Fruit fly (Drosophila melanogaster) whole organism, larva: ENCODE results near the gene ppk21.

Source experiments
- noc ChIP-seq: fragments of 200-800 bp; sonication (Bioruptor generic); optimal IDR thresholded peaks from 3 replicates; lab custom pipeline; 2019; ENCODE audit warnings: missing biosample characterization, mild to moderate bottlenecking, missing genetic modification characterization, moderate library complexity

Gene ppk21

dm6 chr3R:29689211-29689610 lies 24.6 kb downstream of the ppk21 start, which contains the start of gene Obp99c:
Gene Obp99c (minus strand): TSS chr3R:29689311.
- no peak for TF ChIP-seq noc (tag; lab: Kevin White, UChicago)

dm6 chr3R:29689833-29690538 lies 25.4 kb downstream of the ppk21 start:
- TF ChIP-seq noc (tag; lab: Kevin White, UChicago) = no peak

dm6 chr3R:29690539-29690852 lies 25.9 kb downstream of the ppk21 start:
- no peak for TF ChIP-seq noc (tag; lab: Kevin White, UChicago)

dm6 chr3R:29690960-29691527 lies 26.5 kb downstream of the ppk21 start:
- TF ChIP-seq noc (tag; lab: Kevin White, UChicago) = no peak

dm6 chr3R:29692009-29692641 lies 27.5 kb downstream of the ppk21 start, which contains the start of gene dmrt99B:
Gene dmrt99B (plus strand): TSS chr3R:29692591.
- no peak for TF ChIP-seq noc (tag; lab: Kevin White, UChicago)

dm6 chr3R:29695744-29696143 lies 31.2 kb downstream of the ppk21 start:
- no peak for TF ChIP-seq noc (tag; lab: Kevin White, UChicago)

- no peak for TF ChIP-seq noc (tag; lab: Kevin White, UChicago)
Measured at dm6 chr3R:29696359-29696758, 31.8 kb downstream of the ppk21 start.

dm6 chr3R:29697841-29698240 lies 33.3 kb downstream of the ppk21 start:
- TF ChIP-seq noc (tag; lab: Kevin White, UChicago) = no peak

- no peak for TF ChIP-seq noc (tag; lab: Kevin White, UChicago)
Measured at dm6 chr3R:29699220-29699619, 34.6 kb downstream of the ppk21 start.

dm6 chr3R:29701739-29702138 lies 37.2 kb downstream of the ppk21 start:
- TF ChIP-seq noc (tag; lab: Kevin White, UChicago) = no peak

- no peak for TF ChIP-seq noc (tag; lab: Kevin White, UChicago)
Measured at dm6 chr3R:29704557-29704956, 40.0 kb downstream of the ppk21 start.

- no peak for TF ChIP-seq noc (tag; lab: Kevin White, UChicago)
Measured at dm6 chr3R:29705789-29706303, 41.3 kb downstream of the ppk21 start.

dm6 chr3R:29707258-29707657 lies 42.7 kb downstream of the ppk21 start:
- no peak for TF ChIP-seq noc (tag; lab: Kevin White, UChicago)

dm6 chr3R:29708322-29708721 lies 43.7 kb downstream of the ppk21 start:
- no peak for TF ChIP-seq noc (tag; lab: Kevin White, UChicago)

dm6 chr3R:29711434-29711833 lies 46.9 kb downstream of the ppk21 start:
- TF ChIP-seq noc (tag; lab: Kevin White, UChicago) = no peak

- TF ChIP-seq noc (tag; lab: Kevin White, UChicago) = no peak
Measured at dm6 chr3R:29714314-29714713, 49.7 kb downstream of the ppk21 start, which contains the start of gene Obp99d. Gene Obp99d (plus strand): TSS chr3R:29714505.
